Worm (Caenorhabditis elegans) whole organism, late embryonic: ENCODE measurements around the gene moc-2.

Source experiments
- ama-1 ChIP-seq: fragments of 150-350 bp; optimal IDR thresholded peaks from 2 replicates; lab custom pipeline; 2014
- elt-4 ChIP-seq: sonication (generic microtip); optimal IDR thresholded peaks from 2 replicates; lab custom pipeline; 2016; ENCODE audit warnings: missing genetic modification characterization, missing compliant biosample characterization
- fkh-10 ChIP-seq: fragments of 150-350 bp; optimal IDR thresholded peaks from 2 replicates; lab custom pipeline; 2014; ENCODE audit warnings: missing biosample characterization, missing genetic modification reagents, missing genetic modification characterization
- lin-11 ChIP-seq: fragments of 200-800 bp; sonication (Bioruptor generic); optimal IDR thresholded peaks from 2 replicates; lab custom pipeline; 2018; ENCODE audit warnings: mild to moderate bottlenecking, missing genetic modification characterization, missing compliant biosample characterization
- pha-2 ChIP-seq: sonication (generic microtip); optimal IDR thresholded peaks from 2 replicates; lab custom pipeline; 2017; ENCODE audit warnings: mild to moderate bottlenecking, missing genetic modification characterization, missing compliant biosample characterization
- pha-4 ChIP-seq: fragments of 150-350 bp; optimal IDR thresholded peaks from 2 replicates; lab custom pipeline; 2018; ENCODE audit warnings: missing biosample characterization, missing genetic modification reagents, missing genetic modification characterization
- sdc-2 ChIP-seq: sonication (generic microtip); optimal IDR thresholded peaks from 2 replicates; lab custom pipeline; 2016; ENCODE audit warnings: missing genotype, missing genetic modification characterization, missing compliant biosample characterization

- no peak for TF ChIP-seq pha-4 (tag; lab: Kevin White, UChicago)
- TF ChIP-seq elt-4 (tag; lab: Kevin White, UChicago): no peak
- TF ChIP-seq fkh-10: no peak
- no peak for TF ChIP-seq ama-1 (lab: Kevin White, UChicago)
- no peak for TF ChIP-seq sdc-2 (tag; lab: Kevin White, UChicago)
- no peak for TF ChIP-seq pha-2
- TF ChIP-seq lin-11: no peak
Observed at ce11 chrV:6513786-6514430, 9.9 kb upstream of the moc-2 start.
